Fruit fly (Drosophila melanogaster) whole organism, embryonic: ENCODE results near the gene CG11370.

Experiments
- B-H1 ChIP-seq: fragments of 200-800 bp; sonication (Bioruptor generic); IDR thresholded peaks from 3 replicates; pipeline ENCODE4 v1.3.6; 2022; ENCODE audit warnings: missing biosample characterization, missing genetic modification characterization
- CG10209 ChIP-seq: fragments of 200-800 bp; sonication (Bioruptor generic); optimal IDR thresholded peaks from 3 replicates; lab custom pipeline; 2017; ENCODE audit warnings: missing biosample characterization, mild to moderate bottlenecking, missing genetic modification characterization, missing genetic modification reagents
- CG10654 ChIP-seq: fragments of 200-800 bp; sonication (Bioruptor generic); optimal IDR thresholded peaks from 2 replicates; lab custom pipeline; 2016; ENCODE audit warnings: missing biosample characterization, missing genetic modification characterization
- CG12104 ChIP-seq: fragments of 200-800 bp; sonication (Bioruptor generic); optimal IDR thresholded peaks from 3 replicates; lab custom pipeline; 2016; ENCODE audit warnings: missing biosample characterization, missing genetic modification characterization
- CG12236 ChIP-seq: fragments of 200-800 bp; sonication (Bioruptor generic); optimal IDR thresholded peaks from 2 replicates; lab custom pipeline; 2016; ENCODE audit warnings: missing biosample characterization, missing genetic modification characterization
- CG1233 ChIP-seq: fragments of 200-800 bp; sonication (Bioruptor generic); optimal IDR thresholded peaks from 4 replicates; lab custom pipeline; 2018; ENCODE audit warnings: missing biosample characterization, mild to moderate bottlenecking, missing genetic modification characterization
- CG15073 ChIP-seq: fragments of 200-800 bp; sonication (Bioruptor generic); optimal IDR thresholded peaks from 2 replicates; lab custom pipeline; 2016; ENCODE audit warnings: missing biosample characterization, missing genetic modification characterization
- CG16813 ChIP-seq: fragments of 200-800 bp; sonication (Bioruptor generic); IDR thresholded peaks from 3 replicates; pipeline ENCODE4 v1.3.6; 2022; ENCODE audit warnings: missing biosample characterization, missing genetic modification characterization; ENCODE audit not compliant: partially characterized antibody
- CG17361 ChIP-seq: fragments of 200-800 bp; sonication (Bioruptor generic); IDR thresholded peaks from 3 replicates; pipeline ENCODE4 v1.3.6; 2022; ENCODE audit warnings: missing biosample characterization, missing genetic modification characterization
- CG1792 ChIP-seq: fragments of 200-800 bp; sonication (Bioruptor generic); optimal IDR thresholded peaks from 2 replicates; lab custom pipeline; 2016; ENCODE audit warnings: missing biosample characterization, missing genetic modification characterization
- CG1832 ChIP-seq: fragments of 200-800 bp; sonication (Bioruptor generic); optimal IDR thresholded peaks from 2 replicates; lab custom pipeline; 2017; ENCODE audit warnings: missing biosample characterization, mild to moderate bottlenecking, missing genetic modification characterization, inconsistent platforms
- CG2712 ChIP-seq: fragments of 200-800 bp; optimal IDR thresholded peaks from 3 replicates; lab custom pipeline; 2019; ENCODE audit warnings: missing biosample characterization, mild to moderate bottlenecking, missing genetic modification characterization, moderate library complexity
- CG4424 ChIP-seq: fragments of 200-800 bp; sonication (Bioruptor generic); optimal IDR thresholded peaks from 3 replicates; lab custom pipeline; 2016; ENCODE audit warnings: missing biosample characterization, missing genetic modification characterization
- CG4854 ChIP-seq: fragments of 200-800 bp; sonication (Bioruptor generic); optimal IDR thresholded peaks from 2 replicates; lab custom pipeline; 2016; ENCODE audit warnings: missing biosample characterization, missing genetic modification characterization, inconsistent platforms
- CG6254 ChIP-seq: fragments of 200-800 bp; sonication (Bioruptor generic); optimal IDR thresholded peaks from 3 replicates; lab custom pipeline; 2017; ENCODE audit warnings: mild to moderate bottlenecking, missing biosample characterization, missing genetic modification reagents, missing genetic modification characterization
- CG6689 ChIP-seq: fragments of 200-800 bp; sonication (Bioruptor generic); IDR thresholded peaks from 2 replicates; pipeline ENCODE4 v1.3.6; 2022; ENCODE audit warnings: missing biosample characterization, missing genetic modification characterization
- CG8281 ChIP-seq: fragments of 200-800 bp; sonication (Bioruptor generic); optimal IDR thresholded peaks from 2 replicates; lab custom pipeline; 2018; ENCODE audit warnings: missing biosample characterization, mild to moderate bottlenecking, missing genetic modification characterization, moderate library complexity
- CG8388 ChIP-seq: fragments of 200-800 bp; sonication (Bioruptor generic); optimal IDR thresholded peaks from 2 replicates; lab custom pipeline; 2019; ENCODE audit warnings: missing biosample characterization, mild to moderate bottlenecking, missing genetic modification characterization, moderate library complexity
- CG8478 ChIP-seq: fragments of >200 bp; optimal IDR thresholded peaks from 2 replicates; lab custom pipeline; 2018
- Dbx ChIP-seq: fragments of 200-800 bp; sonication (Bioruptor generic); IDR thresholded peaks from 3 replicates; pipeline ENCODE4 v1.3.6; 2022; ENCODE audit warnings: missing biosample characterization, missing genetic modification characterization
- Dll ChIP-seq: fragments of 200-800 bp; sonication (Bioruptor generic); IDR thresholded peaks from 4 replicates; pipeline ENCODE4 v1.3.6; 2022; ENCODE audit warnings: missing biosample characterization, missing genetic modification characterization; ENCODE audit not compliant: partially characterized antibody
- H2.0 ChIP-seq: fragments of 200-800 bp; sonication (Bioruptor generic); IDR thresholded peaks from 2 replicates; pipeline ENCODE4 v1.3.6; 2022; ENCODE audit warnings: missing biosample characterization, missing genetic modification characterization
- NC2α ChIP-seq: fragments of 200-800 bp; sonication (Bioruptor generic); optimal IDR thresholded peaks from 2 replicates; lab custom pipeline; 2016; ENCODE audit warnings: missing biosample characterization, missing genetic modification characterization
- NC2β ChIP-seq: fragments of 200-800 bp; sonication (Bioruptor generic); optimal IDR thresholded peaks from 2 replicates; lab custom pipeline; 2016; ENCODE audit warnings: missing biosample characterization, missing genetic modification characterization
- Nf-YA ChIP-seq: fragments of 200-800 bp; sonication (Bioruptor generic); IDR thresholded peaks from 2 replicates; pipeline ENCODE4 v1.3.6; 2022; ENCODE audit warnings: missing biosample characterization, missing genetic modification characterization
- Opbp ChIP-seq: fragments of 200-800 bp; sonication (Bioruptor generic); IDR thresholded peaks from 3 replicates; pipeline ENCODE4 v1.3.6; 2022; ENCODE audit warnings: missing biosample characterization, missing genetic modification characterization; ENCODE audit not compliant: partially characterized antibody
- PHDP ChIP-seq: fragments of 200-800 bp; sonication (Bioruptor generic); optimal IDR thresholded peaks from 3 replicates; lab custom pipeline; 2018; ENCODE audit warnings: missing biosample characterization, mild to moderate bottlenecking, missing genetic modification characterization, moderate library complexity
- Spps ChIP-seq: fragments of 200-800 bp; sonication (Bioruptor generic); optimal IDR thresholded peaks from 2 replicates; lab custom pipeline; 2018; ENCODE audit warnings: missing biosample characterization, mild to moderate bottlenecking, missing genetic modification characterization
- YL-1 ChIP-seq: fragments of 200-800 bp; sonication (Bioruptor generic); optimal IDR thresholded peaks from 3 replicates; lab custom pipeline; 2017; ENCODE audit warnings: missing biosample characterization, mild to moderate bottlenecking, missing genetic modification characterization
- ac ChIP-seq: fragments of 200-800 bp; sonication (Bioruptor generic); optimal IDR thresholded peaks from 3 replicates; lab custom pipeline; 2017; ENCODE audit warnings: missing biosample characterization, mild to moderate bottlenecking, missing genetic modification characterization
- crol ChIP-seq: fragments of 200-800 bp; sonication (Bioruptor generic); IDR thresholded peaks from 2 replicates; pipeline ENCODE4 v1.3.6; 2022; ENCODE audit warnings: missing biosample characterization, missing genetic modification characterization
- crp ChIP-seq, 2 experiments: fragments of 200-800 bp; sonication (Bioruptor generic); optimal IDR thresholded peaks; 2 replicates in 1 of 2; 3 replicates in 1 of 2; lab custom pipeline; 2017; ENCODE audit warnings: missing biosample characterization in 2 of 2, missing genetic modification characterization in 2 of 2, mild to moderate bottlenecking in 1 of 2, moderate library complexity in 1 of 2
- dm ChIP-seq: fragments of 200-800 bp; sonication (Bioruptor generic); optimal IDR thresholded peaks from 3 replicates; lab custom pipeline; 2016; ENCODE audit warnings: missing biosample characterization, missing genetic modification characterization
- dmrt99B ChIP-seq: fragments of 200-800 bp; sonication (Bioruptor generic); optimal IDR thresholded peaks from 2 replicates; lab custom pipeline; 2018; ENCODE audit warnings: missing biosample characterization, mild to moderate bottlenecking, missing genetic modification characterization, moderate library complexity
- ems ChIP-seq: fragments of 200-800 bp; sonication (Bioruptor generic); optimal IDR thresholded peaks from 3 replicates; lab custom pipeline; 2016; ENCODE audit warnings: missing biosample characterization, missing genetic modification characterization
- fd3F ChIP-seq: fragments of 200-800 bp; sonication (Bioruptor generic); optimal IDR thresholded peaks from 2 replicates; lab custom pipeline; 2018; ENCODE audit warnings: missing biosample characterization, mild to moderate bottlenecking, missing genetic modification characterization, moderate library complexity
- fd96Cb ChIP-seq: fragments of 200-800 bp; sonication (Bioruptor generic); optimal IDR thresholded peaks from 2 replicates; lab custom pipeline; 2018; ENCODE audit warnings: missing biosample characterization, mild to moderate bottlenecking, missing genetic modification characterization, moderate library complexity
- gcm2 ChIP-seq: fragments of 200-800 bp; sonication (Bioruptor generic); optimal IDR thresholded peaks from 2 replicates; lab custom pipeline; 2016; ENCODE audit warnings: missing biosample characterization, missing genetic modification characterization
- lab ChIP-seq: fragments of 200-800 bp; sonication (Bioruptor generic); optimal IDR thresholded peaks from 3 replicates; lab custom pipeline; 2017; ENCODE audit warnings: missing biosample characterization, missing genetic modification characterization, mild to moderate bottlenecking, moderate library complexity, missing genetic modification reagents
- mirr ChIP-seq: fragments of 200-800 bp; sonication (Bioruptor generic); optimal IDR thresholded peaks from 3 replicates; lab custom pipeline; 2018; ENCODE audit warnings: missing biosample characterization, mild to moderate bottlenecking, missing genetic modification characterization
- oc ChIP-seq: fragments of 200-800 bp; sonication (Bioruptor generic); optimal IDR thresholded peaks from 2 replicates; lab custom pipeline; 2018; ENCODE audit warnings: missing biosample characterization, mild to moderate bottlenecking, missing genetic modification characterization, moderate library complexity
- pb ChIP-seq: fragments of 200-800 bp; sonication (Bioruptor generic); optimal IDR thresholded peaks from 3 replicates; lab custom pipeline; 2016; ENCODE audit warnings: missing biosample characterization, missing genetic modification characterization
- shn ChIP-seq: fragments of 200-800 bp; sonication (Bioruptor generic); optimal IDR thresholded peaks from 3 replicates; lab custom pipeline; 2016; ENCODE audit warnings: missing biosample characterization, missing genetic modification characterization
- ssp ChIP-seq: fragments of 200-800 bp; sonication (Bioruptor generic); IDR thresholded peaks from 2 replicates; pipeline ENCODE4 v1.3.6; 2022; ENCODE audit warnings: missing biosample characterization, missing genetic modification characterization
- twi ChIP-seq: fragments of 200-800 bp; optimal IDR thresholded peaks from 2 replicates; lab custom pipeline; 2019; ENCODE audit warnings: missing biosample characterization, mild to moderate bottlenecking, missing genetic modification characterization, moderate library complexity
- tx ChIP-seq: fragments of 200-800 bp; sonication (Bioruptor generic); optimal IDR thresholded peaks from 2 replicates; lab custom pipeline; 2016; ENCODE audit warnings: missing biosample characterization, missing genetic modification characterization
- vnd ChIP-seq: fragments of 200-800 bp; sonication (Bioruptor generic); IDR thresholded peaks from 3 replicates; pipeline ENCODE4 v1.3.6; 2022; ENCODE audit warnings: missing biosample characterization, missing genetic modification characterization; ENCODE audit not compliant: partially characterized antibody
- wek ChIP-seq: fragments of 200-800 bp; sonication (Bioruptor generic); optimal IDR thresholded peaks from 3 replicates; lab custom pipeline; 2018; ENCODE audit warnings: missing biosample characterization, mild to moderate bottlenecking, missing genetic modification characterization, moderate library complexity
- zfh1 ChIP-seq: fragments of 200-800 bp; sonication (Bioruptor generic); IDR thresholded peaks from 3 replicates; pipeline ENCODE4 v1.3.6; 2022; ENCODE audit warnings: missing biosample characterization, missing genetic modification characterization

Gene CG11370

dm6 chr3L:22741389-22742120, 29.6 kb downstream of the CG11370 start, which contains the start of gene CG7369 (continued):
- peak; percentile 34 for TF ChIP-seq Spps (tag; lab: Kevin White, UChicago)
- TF ChIP-seq fd3F: peak; percentile 82
- peak; percentile 49 for TF ChIP-seq H2.0 (GFP tag; lab: Robert Waterston, UW)
- TF ChIP-seq oc (tag; lab: Kevin White, UChicago): peak; percentile 47
- peak; percentile 47; the same call in 2 of the 3 replicates for TF ChIP-seq zfh1
- peak; percentile 66 for TF ChIP-seq PHDP (tag; lab: Kevin White, UChicago)
- TF ChIP-seq NC2α (GFP tag; lab: Kevin White, UChicago): no peak
- peak; percentile 67 for TF ChIP-seq fd96Cb (tag; lab: Kevin White, UChicago)
- peak; percentile 58 for TF ChIP-seq B-H1 (GFP tag; lab: Robert Waterston, UW)
- TF ChIP-seq CG16813: peak; percentile 76
- TF ChIP-seq YL-1 (GFP tag; lab: Kevin White, UChicago): peak; percentile 74
- peak; percentile 96 for TF ChIP-seq wek (GFP tag; lab: Kevin White, UChicago)
- peak; percentile 16 for TF ChIP-seq CG12236 (GFP tag; lab: Kevin White, UChicago)
- TF ChIP-seq Dll (GFP tag; lab: Robert Waterston, UW): peak; percentile 91
- TF ChIP-seq crp (GFP tag; optimal IDR thresholded peaks at IDR 0.05; lab: Kevin White, UChicago): peak; percentile 34 to 81
- TF ChIP-seq CG6254 (GFP tag; lab: Kevin White, UChicago): peak; percentile 45
- peak; percentile 54 for TF ChIP-seq pb (GFP tag; lab: Kevin White, UChicago)
- peak; percentile 76 for TF ChIP-seq dmrt99B (tag; lab: Kevin White, UChicago)
- peak; percentile 61 for TF ChIP-seq dm (GFP tag; lab: Kevin White, UChicago)
- TF ChIP-seq shn (GFP tag; lab: Kevin White, UChicago): peak; percentile 69
- TF ChIP-seq lab (GFP tag; lab: Kevin White, UChicago): peak; percentile 83
- peak; percentile 83 for TF ChIP-seq ssp (GFP tag; lab: Robert Waterston, UW)
- TF ChIP-seq CG1233 (GFP tag; lab: Kevin White, UChicago): peak; percentile 85
- TF ChIP-seq ems (GFP tag; lab: Kevin White, UChicago): peak; percentile 57
- peak; percentile 69; the same call in 2 of the 3 replicates for TF ChIP-seq vnd (GFP tag; lab: Robert Waterston, UW)
- peak; percentile 86 for TF ChIP-seq CG10209
- TF ChIP-seq CG12104 (GFP tag; lab: Kevin White, UChicago): peak; percentile 87
- peak; percentile 86 for TF ChIP-seq CG2712
- TF ChIP-seq Opbp (GFP tag; lab: Robert Waterston, UW): peak; percentile 53; the same call in 2 of the 3 replicates
- TF ChIP-seq CG4424 (GFP tag; lab: Kevin White, UChicago): peak; percentile 90
- peak; percentile 70 for TF ChIP-seq gcm2
- 0 out of 2 replicates have a peak, but pooled peaks have one; percentile 34 for TF ChIP-seq Nf-YA (GFP tag; lab: Robert Waterston, UW)
- peak; percentile 33 for TF ChIP-seq CG8281 (tag; lab: Kevin White, UChicago)
- TF ChIP-seq CG8388: peak; percentile 41
- TF ChIP-seq ac: no peak
- peak; percentile 89 for TF ChIP-seq Dbx (GFP tag; lab: Robert Waterston, UW)
- TF ChIP-seq CG17361 (GFP tag; lab: Robert Waterston, UW): peak; percentile 93
- no peak for TF ChIP-seq CG1832 (GFP tag; lab: Kevin White, UChicago)
- peak; percentile 60 for TF ChIP-seq NC2β (GFP tag; lab: Kevin White, UChicago)
- peak; percentile 63 for TF ChIP-seq twi (tag; lab: Kevin White, UChicago)
- peak; percentile 61 for TF ChIP-seq mirr (GFP tag; lab: Kevin White, UChicago)
- peak; percentile 78 for TF ChIP-seq CG10654 (GFP tag; lab: Kevin White, UChicago)
- peak; percentile 69 for TF ChIP-seq tx (GFP tag; lab: Kevin White, UChicago)
- no peak for TF ChIP-seq CG8478 (lab: Kevin White, UChicago)
- peak; percentile 67 for TF ChIP-seq CG1792
- 0 out of 2 replicates have a peak, but pooled peaks have one; percentile 8 for TF ChIP-seq crol
- peak; percentile 66 for TF ChIP-seq CG6689
- no peak for TF ChIP-seq CG15073
- peak; percentile 67 for TF ChIP-seq CG4854 (GFP tag; lab: Kevin White, UChicago)
